Worm (Caenorhabditis elegans) whole organism, L2 larva: ENCODE results near the gene C16B8.4.

Experiments used
- aly-2 ChIP-seq: fragments of 150-350 bp; optimal IDR thresholded peaks from 2 replicates; lab custom pipeline; 2014; ENCODE audit warnings: missing biosample characterization, missing genetic modification characterization
- ama-1 ChIP-seq: fragments of 150-350 bp; optimal IDR thresholded peaks from 2 replicates; lab custom pipeline; 2018; ENCODE audit warnings: inconsistent platforms
- egl-27 ChIP-seq: sonication (generic microtip); optimal IDR thresholded peaks from 3 replicates; lab custom pipeline; 2017; ENCODE audit warnings: missing biosample characterization, missing genetic modification reagents, missing genetic modification characterization
- fos-1 ChIP-seq: fragments of 150-350 bp; optimal IDR thresholded peaks from 2 replicates; lab custom pipeline; 2014; ENCODE audit warnings: missing biosample characterization, missing genetic modification characterization
- lin-11 ChIP-seq: fragments of 150-350 bp; sonication (generic microtip); optimal IDR thresholded peaks from 2 replicates; lab custom pipeline; 2014; ENCODE audit warnings: missing biosample characterization, missing genetic modification characterization, inconsistent platforms, mixed read lengths
- mdl-1 ChIP-seq, 2 experiments: fragments of 150-350 bp in 1 of 2; sonication (generic microtip) in 1 of 2; optimal IDR thresholded peaks; 2 replicates each; lab custom pipeline; 2017; ENCODE audit warnings: missing biosample characterization in 2 of 2, missing genetic modification characterization in 2 of 2
- nhr-10 ChIP-seq: sonication (generic microtip); optimal IDR thresholded peaks from 2 replicates; lab custom pipeline; 2017; ENCODE audit warnings: missing biosample characterization, missing genetic modification characterization
- nhr-23 ChIP-seq: fragments of 150-350 bp; optimal IDR thresholded peaks from 2 replicates; lab custom pipeline; 2014; ENCODE audit warnings: missing biosample characterization, missing genetic modification reagents, missing genetic modification characterization
- nhr-77 ChIP-seq: fragments of 150-350 bp; optimal IDR thresholded peaks from 2 replicates; lab custom pipeline; 2014; ENCODE audit warnings: missing biosample characterization, missing genetic modification characterization
- skn-1 ChIP-seq: sonication (generic microtip); optimal IDR thresholded peaks from 2 replicates; lab custom pipeline; 2017; ENCODE audit warnings: missing biosample characterization, missing genetic modification characterization
- unc-39 ChIP-seq: fragments of 150-350 bp; optimal IDR thresholded peaks from 2 replicates; lab custom pipeline; 2014; ENCODE audit warnings: missing biosample characterization, missing genetic modification characterization
- unc-62 ChIP-seq: fragments of 150-350 bp; optimal IDR thresholded peaks from 2 replicates; lab custom pipeline; 2014; ENCODE audit warnings: missing biosample characterization, missing genetic modification reagents, missing genetic modification characterization
- zag-1 ChIP-seq: fragments of 150-350 bp; optimal IDR thresholded peaks from 2 replicates; lab custom pipeline; 2014; ENCODE audit warnings: missing biosample characterization, missing genetic modification characterization
- ztf-4 ChIP-seq: fragments of 150-350 bp; optimal IDR thresholded peaks from 2 replicates; lab custom pipeline; 2014; ENCODE audit warnings: missing biosample characterization, missing genetic modification characterization

DNA sequence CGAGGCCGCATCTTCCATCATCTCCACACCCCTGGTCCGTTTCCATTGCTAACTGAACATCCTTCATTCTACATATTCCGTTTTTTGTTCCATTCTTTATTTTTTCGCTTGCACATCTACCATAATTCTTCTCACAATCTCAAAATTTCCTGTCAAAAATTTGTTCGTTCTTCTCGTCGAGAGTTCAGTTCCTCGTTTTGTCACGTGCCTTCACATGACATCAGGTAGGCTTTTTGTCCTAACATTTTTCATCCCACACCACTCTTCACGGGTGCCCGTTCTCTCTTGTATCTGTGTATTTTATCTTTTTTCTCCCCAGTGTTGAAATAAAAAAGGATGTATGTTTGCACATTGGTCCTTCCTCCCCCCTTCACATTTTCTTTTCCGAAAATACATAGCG lies 17.1 kb upstream of the C16B8.4 start:
- no peak for TF ChIP-seq egl-27
- no peak for TF ChIP-seq nhr-10 (tag; lab: Kevin White, UChicago)
- no peak for TF ChIP-seq nhr-23 (tag; lab: Kevin White, UChicago)
- no peak for TF ChIP-seq aly-2 (tag; lab: Kevin White, UChicago)
- TF ChIP-seq ama-1 (lab: Kevin White, UChicago) = no peak
- no peak for TF ChIP-seq unc-62
- no peak for TF ChIP-seq mdl-1 (tag; optimal IDR thresholded peaks at IDR 0.05; lab: Kevin White, UChicago)
- no peak for TF ChIP-seq zag-1 (tag; lab: Kevin White, UChicago)
- TF ChIP-seq nhr-77 (tag; lab: Kevin White, UChicago) = no peak
- no peak for TF ChIP-seq skn-1 (tag; lab: Kevin White, UChicago)
- no peak for TF ChIP-seq ztf-4 (tag; lab: Kevin White, UChicago)
- no peak for TF ChIP-seq lin-11
- TF ChIP-seq unc-39 (tag; lab: Kevin White, UChicago) = no peak
- no peak for TF ChIP-seq fos-1
